Worm (Caenorhabditis elegans) whole organism, mixed stage, embryonic: ENCODE measurements around the gene tyr-6.
A peak's percentile ranks its signal among the peaks of the same experiment; 100 is the strongest.

Experiments used
- M03D4.4 ChIP-seq: sonication (generic microtip); optimal IDR thresholded peaks from 2 replicates; lab custom pipeline; 2017; ENCODE audit warnings: mild to moderate bottlenecking, missing genetic modification characterization, missing compliant biosample characterization
- bed-3 ChIP-seq: fragments of 200-800 bp; sonication (Bioruptor generic); optimal IDR thresholded peaks from 3 replicates; lab custom pipeline; 2018; ENCODE audit warnings: mild to moderate bottlenecking, missing genetic modification characterization, moderate library complexity, missing compliant biosample characterization
- blmp-1 ChIP-seq: fragments of 150-350 bp; optimal IDR thresholded peaks from 2 replicates; lab custom pipeline; 2014; ENCODE audit warnings: missing biosample characterization, missing genetic modification characterization
- ceh-39 ChIP-seq: fragments of 150-350 bp; optimal IDR thresholded peaks from 2 replicates; lab custom pipeline; 2014; ENCODE audit warnings: missing biosample characterization, missing genetic modification characterization
- ceh-43 ChIP-seq: fragments of 200-800 bp; sonication (Bioruptor generic); optimal IDR thresholded peaks from 2 replicates; lab custom pipeline; 2018; ENCODE audit warnings: mild to moderate bottlenecking, missing genetic modification characterization, moderate library complexity, missing compliant biosample characterization
- ceh-83 ChIP-seq: fragments of 200-800 bp; sonication (Bioruptor generic); optimal IDR thresholded peaks from 2 replicates; lab custom pipeline; 2018; ENCODE audit warnings: mild to moderate bottlenecking, missing genetic modification characterization, missing compliant biosample characterization
- ces-1 ChIP-seq: fragments of 150-350 bp; optimal IDR thresholded peaks from 2 replicates; lab custom pipeline; 2014; ENCODE audit warnings: missing biosample characterization, missing genetic modification reagents, missing genetic modification characterization
- cnd-1 ChIP-seq: fragments of 200-800 bp; sonication (Bioruptor generic); optimal IDR thresholded peaks from 2 replicates; lab custom pipeline; 2018; ENCODE audit warnings: mild to moderate bottlenecking, missing genetic modification characterization, missing compliant biosample characterization
- drap-1 ChIP-seq: fragments of 200-800 bp; sonication (Bioruptor generic); optimal IDR thresholded peaks from 3 replicates; lab custom pipeline; 2018; ENCODE audit warnings: mild to moderate bottlenecking, missing genetic modification characterization, missing compliant biosample characterization
- elt-3 ChIP-seq: fragments of 150-350 bp; optimal IDR thresholded peaks from 2 replicates; lab custom pipeline; 2014; ENCODE audit warnings: missing biosample characterization, missing genetic modification characterization
- flh-1 ChIP-seq: fragments of 200-800 bp; sonication (Bioruptor generic); optimal IDR thresholded peaks from 2 replicates; lab custom pipeline; 2018; ENCODE audit warnings: mild to moderate bottlenecking, missing genetic modification characterization, moderate library complexity, missing compliant biosample characterization
- ham-2 ChIP-seq: fragments of 200-800 bp; sonication (Bioruptor generic); optimal IDR thresholded peaks from 2 replicates; lab custom pipeline; 2018; ENCODE audit warnings: mild to moderate bottlenecking, missing genetic modification characterization, missing compliant biosample characterization
- hlh-1 ChIP-seq: fragments of 150-350 bp; optimal IDR thresholded peaks from 2 replicates; lab custom pipeline; 2014; ENCODE audit warnings: missing biosample characterization, missing genetic modification reagents, missing genetic modification characterization
- lin-13 ChIP-seq: fragments of 150-350 bp; optimal IDR thresholded peaks from 2 replicates; lab custom pipeline; 2014; ENCODE audit warnings: missing biosample characterization, missing genetic modification characterization
- lin-32 ChIP-seq: fragments of 200-800 bp; sonication (Bioruptor generic); optimal IDR thresholded peaks from 2 replicates; lab custom pipeline; 2018; ENCODE audit warnings: mild to moderate bottlenecking, missing genetic modification characterization, missing compliant biosample characterization
- lsy-2 ChIP-seq: fragments of 150-350 bp; optimal IDR thresholded peaks from 2 replicates; lab custom pipeline; 2014; ENCODE audit warnings: missing biosample characterization, missing genetic modification characterization
- mep-1 ChIP-seq: fragments of 150-350 bp; optimal IDR thresholded peaks from 2 replicates; lab custom pipeline; 2017; ENCODE audit warnings: missing biosample characterization, missing genetic modification reagents, missing genetic modification characterization, inconsistent platforms
- mls-2 ChIP-seq: sonication (generic microtip); optimal IDR thresholded peaks from 2 replicates; lab custom pipeline; 2016; ENCODE audit warnings: mild to moderate bottlenecking, missing genetic modification characterization, moderate library complexity, missing compliant biosample characterization
- nhr-12 ChIP-seq: fragments of 150-350 bp; optimal IDR thresholded peaks from 2 replicates; lab custom pipeline; 2014; ENCODE audit warnings: missing biosample characterization, missing genetic modification characterization
- nhr-2 ChIP-seq: fragments of 150-350 bp; optimal IDR thresholded peaks from 2 replicates; lab custom pipeline; 2014; ENCODE audit warnings: missing biosample characterization, missing genetic modification characterization
- nhr-237 ChIP-seq: fragments of 150-350 bp; optimal IDR thresholded peaks from 2 replicates; lab custom pipeline; 2014; ENCODE audit warnings: missing biosample characterization, missing genetic modification characterization
- nhr-28 ChIP-seq: fragments of 150-350 bp; optimal IDR thresholded peaks from 2 replicates; lab custom pipeline; 2014; ENCODE audit warnings: missing biosample characterization, missing genetic modification characterization
- nhr-76 ChIP-seq: sonication (generic microtip); optimal IDR thresholded peaks from 2 replicates; lab custom pipeline; 2017; ENCODE audit warnings: missing biosample characterization, missing genetic modification characterization
- pha-4 ChIP-seq: fragments of 150-350 bp; optimal IDR thresholded peaks from 2 replicates; lab custom pipeline; 2018; ENCODE audit warnings: missing biosample characterization, missing genetic modification reagents, missing genetic modification characterization
- sem-2 ChIP-seq: fragments of 200-800 bp; sonication (Bioruptor generic); optimal IDR thresholded peaks from 2 replicates; lab custom pipeline; 2018; ENCODE audit warnings: mild to moderate bottlenecking, missing genetic modification characterization, missing compliant biosample characterization
- snpc-4 ChIP-seq: fragments of 150-350 bp; optimal IDR thresholded peaks from 2 replicates; lab custom pipeline; 2014; ENCODE audit warnings: missing biosample characterization, missing genetic modification characterization
- tbx-8 ChIP-seq: fragments of 200-800 bp; sonication (Bioruptor generic); optimal IDR thresholded peaks from 2 replicates; lab custom pipeline; 2018; ENCODE audit warnings: mild to moderate bottlenecking, missing genetic modification characterization, moderate library complexity, missing compliant biosample characterization
- unc-39 ChIP-seq: fragments of 150-350 bp; optimal IDR thresholded peaks from 2 replicates; lab custom pipeline; 2014; ENCODE audit warnings: missing biosample characterization, missing genetic modification characterization
- unc-62 ChIP-seq: fragments of 150-350 bp; optimal IDR thresholded peaks from 2 replicates; lab custom pipeline; 2014; ENCODE audit warnings: missing biosample characterization, missing genetic modification reagents, missing genetic modification characterization
- zip-8 ChIP-seq: fragments of 150-350 bp; optimal IDR thresholded peaks from 2 replicates; lab custom pipeline; 2014; ENCODE audit warnings: missing biosample characterization, missing genetic modification characterization
- ztf-11 ChIP-seq: fragments of 150-350 bp; optimal IDR thresholded peaks from 2 replicates; lab custom pipeline; 2014; ENCODE audit warnings: missing biosample characterization, missing genetic modification characterization

The tyr-6 gene

ce11 chrIV:6471216-6471615, 9.1 kb upstream of the tyr-6 start, which contains the start of gene tmed-13:
tmed-13 (minus strand) TSS chrIV:6471384.
- TF ChIP-seq snpc-4 (tag; lab: Kevin White, UChicago) (no peak), ham-2 (GFP tag; lab: Kevin White, UChicago) (no peak), ceh-39 (tag; lab: Kevin White, UChicago) (no peak), ceh-43 (no peak), cnd-1 (tag; lab: Kevin White, UChicago) (peak; percentile 91), ceh-83 (no peak), elt-3 (tag; lab: Kevin White, UChicago) (no peak), nhr-237 (tag; lab: Kevin White, UChicago) (no peak), bed-3 (GFP tag; lab: Kevin White, UChicago) (no peak), nhr-12 (tag; lab: Kevin White, UChicago) (no peak), tbx-8 (GFP tag; lab: Kevin White, UChicago) (no peak), ces-1 (peak; percentile 55), sem-2 (GFP tag; lab: Kevin White, UChicago) (no peak), drap-1 (GFP tag; lab: Kevin White, UChicago) (no peak), M03D4.4 (tag; lab: Kevin White, UChicago) (no peak)

ce11 chrIV:6473140-6473539, 7.2 kb upstream of the tyr-6 start, which contains the start of gene Y73B6BL.27:
Y73B6BL.27 (minus strand) TSS chrIV:6473240.
- TF ChIP-seq ces-1 (no peak), unc-62 (no peak), blmp-1 (tag; lab: Kevin White, UChicago) (no peak), M03D4.4 (tag; lab: Kevin White, UChicago) (no peak)

- peak; percentile 13 for TF ChIP-seq ceh-39 (tag; lab: Kevin White, UChicago)
- TF ChIP-seq cnd-1 (tag; lab: Kevin White, UChicago) = no peak
- TF ChIP-seq lsy-2 (tag; lab: Kevin White, UChicago) = peak; percentile 5
- TF ChIP-seq ceh-43 = peak; percentile 29
- TF ChIP-seq nhr-2 (tag; lab: Kevin White, UChicago) = peak; percentile 41
- peak; percentile 90 for TF ChIP-seq unc-62
- no peak for TF ChIP-seq zip-8 (tag; lab: Kevin White, UChicago)
- TF ChIP-seq hlh-1 (tag; lab: Kevin White, UChicago) = peak; percentile 30
- no peak for TF ChIP-seq mep-1 (tag; lab: Kevin White, UChicago)
- TF ChIP-seq nhr-237 (tag; lab: Kevin White, UChicago) = peak; percentile 37
- TF ChIP-seq mls-2 (tag; lab: Kevin White, UChicago) = peak; percentile 56
- no peak for TF ChIP-seq lin-32 (GFP tag; lab: Kevin White, UChicago)
- peak; percentile 71 for TF ChIP-seq pha-4 (tag; lab: Kevin White, UChicago)
- TF ChIP-seq nhr-12 (tag; lab: Kevin White, UChicago) = no peak
- peak; percentile 80 for TF ChIP-seq ces-1
- no peak for TF ChIP-seq nhr-28 (tag; lab: Kevin White, UChicago)
Measured at ce11 chrIV:6474751-6475150, 5.6 kb upstream of the tyr-6 start.

ce11 chrIV:6480978-6481377, 657 bp downstream of the tyr-6 start:
- TF ChIP-seq zip-8 (tag; lab: Kevin White, UChicago) = no peak
- no peak for TF ChIP-seq ceh-39 (tag; lab: Kevin White, UChicago)
- no peak for TF ChIP-seq ceh-43
- TF ChIP-seq unc-39 = no peak
- TF ChIP-seq ceh-83 = peak; percentile 12
- TF ChIP-seq nhr-76 (tag; lab: Kevin White, UChicago) = no peak
- peak; percentile 14 for TF ChIP-seq cnd-1 (tag; lab: Kevin White, UChicago)
- no peak for TF ChIP-seq flh-1 (GFP tag; lab: Kevin White, UChicago)
- no peak for TF ChIP-seq nhr-2 (tag; lab: Kevin White, UChicago)
- no peak for TF ChIP-seq nhr-12 (tag; lab: Kevin White, UChicago)
- TF ChIP-seq lin-32 (GFP tag; lab: Kevin White, UChicago) = peak; percentile 21
- no peak for TF ChIP-seq sem-2 (GFP tag; lab: Kevin White, UChicago)
- no peak for TF ChIP-seq nhr-237 (tag; lab: Kevin White, UChicago)
- TF ChIP-seq mls-2 (tag; lab: Kevin White, UChicago) = no peak

ce11 chrIV:6487047-6487446, 6.7 kb downstream of the tyr-6 start, which contains the start of gene Y73B6BL.37:
Y73B6BL.37 (plus strand) TSS chrIV:6487347.
- TF ChIP-seq ces-1 (no peak), zip-8 (tag; lab: Kevin White, UChicago) (no peak), snpc-4 (tag; lab: Kevin White, UChicago) (no peak), nhr-76 (tag; lab: Kevin White, UChicago) (no peak), unc-62 (no peak), nhr-28 (tag; lab: Kevin White, UChicago) (no peak), nhr-2 (tag; lab: Kevin White, UChicago) (no peak), M03D4.4 (tag; lab: Kevin White, UChicago) (no peak), ztf-11 (tag; lab: Kevin White, UChicago) (no peak), lin-13 (no peak)
